Fruit fly (Drosophila melanogaster): Measurements from ENCODE around the gene CG4572.

CG4572 gene

dm6 chr3R:19846870-19847590, 17.2 kb downstream of the CG4572 start, which contains the start of gene MICU3 (continued):
- no peak for TF ChIP-seq pfk (GFP tag; optimal IDR thresholded peaks at IDR 0.05)
- TF ChIP-seq CG8281 (tag; optimal IDR thresholded peaks at IDR 0.05) = peak; percentile 16
- no peak for TF ChIP-seq CG7271 (tag; optimal IDR thresholded peaks at IDR 0.05)
- peak; percentile 44 for TF ChIP-seq CG8089 (GFP tag; optimal IDR thresholded peaks at IDR 0.05)
- TF ChIP-seq ERR (GFP tag; optimal IDR thresholded peaks at IDR 0.05) = no peak
- peak; percentile 83 for TF ChIP-seq Rfx (GFP tag; IDR thresholded peaks at IDR 0.05)
- TF ChIP-seq CG1233 (GFP tag; optimal IDR thresholded peaks at IDR 0.05) = peak; percentile 26
- TF ChIP-seq slp2 (GFP tag; optimal IDR thresholded peaks at IDR 0.05) = peak; percentile 47
- TF ChIP-seq CG17361 (GFP tag; IDR thresholded peaks at IDR 0.05) = peak; percentile 73; the same call in 2 of the 3 replicates
- TF ChIP-seq bab2 (GFP tag; optimal IDR thresholded peaks at IDR 0.05) = peak; percentile 49
- peak; percentile 37 for TF ChIP-seq Mes4 (GFP tag; optimal IDR thresholded peaks at IDR 0.05)
- TF ChIP-seq Ada2b (GFP tag; IDR thresholded peaks at IDR 0.05) = peak; percentile 30
- TF ChIP-seq h (optimal IDR thresholded peaks at IDR 0.05) = no peak
- TF ChIP-seq sens-2 (GFP tag; IDR thresholded peaks at IDR 0.05) = no peak
- peak; percentile 60 for TF ChIP-seq CG18476 (GFP tag; optimal IDR thresholded peaks at IDR 0.05)
- no peak for TF ChIP-seq slou (GFP tag; optimal IDR thresholded peaks at IDR 0.05)
- peak; percentile 63 for TF ChIP-seq fu2 (GFP tag; optimal IDR thresholded peaks at IDR 0.05)
- TF ChIP-seq cwo (GFP tag; optimal IDR thresholded peaks at IDR 0.05) = peak; percentile 16
- peak; percentile 61 for TF ChIP-seq CG34224 (GFP tag; IDR thresholded peaks at IDR 0.05; ENCODE audit: partially characterized antibody)
- TF ChIP-seq Ets65A (GFP tag) = peak; percentile 96
- no peak for TF ChIP-seq bigmax (GFP tag; optimal IDR thresholded peaks at IDR 0.05)
- peak; percentile 61 for TF ChIP-seq NfI (GFP tag; optimal IDR thresholded peaks at IDR 0.05)
- no peak for TF ChIP-seq sima (GFP tag; optimal IDR thresholded peaks at IDR 0.05)
- TF ChIP-seq CG11723 (GFP tag; optimal IDR thresholded peaks at IDR 0.05) = no peak
- TF ChIP-seq CG4424 (GFP tag; optimal IDR thresholded peaks at IDR 0.05) = peak; percentile 67
- no peak for TF ChIP-seq cad (GFP tag; optimal IDR thresholded peaks at IDR 0.05)
- TF ChIP-seq Pdp1 (GFP tag; optimal IDR thresholded peaks at IDR 0.05) = peak; percentile 56 to 67
- TF ChIP-seq zen (tag; optimal IDR thresholded peaks at IDR 0.05) = peak; percentile 58
- peak; percentile 11 for TF ChIP-seq sqz (GFP tag; optimal IDR thresholded peaks at IDR 0.05)
- no peak for TF ChIP-seq hkb (optimal IDR thresholded peaks at IDR 0.05)
- TF ChIP-seq hkb (GFP tag; IDR thresholded peaks at IDR 0.05) = no peak
- peak; percentile 57 for TF ChIP-seq maf-S (GFP tag; optimal IDR thresholded peaks at IDR 0.05)
- TF ChIP-seq eve (GFP tag; optimal IDR thresholded peaks at IDR 0.05) = peak in 1 of 2 experiments; percentile 87
- TF ChIP-seq CG18619 (GFP tag; optimal IDR thresholded peaks at IDR 0.05) = peak; percentile 61
- peak; percentile 37 for TF ChIP-seq CG10979 (tag; optimal IDR thresholded peaks at IDR 0.05)
- TF ChIP-seq CG13287 (GFP tag; IDR thresholded peaks at IDR 0.05; ENCODE audit: partially characterized antibody) = peak; percentile 78; the same call in 1 of the 2 replicates
- peak; percentile 45; the same call in 1 of the 2 replicates for TF ChIP-seq seq (GFP tag; IDR thresholded peaks at IDR 0.05)
- TF ChIP-seq Rx (GFP tag; IDR thresholded peaks at IDR 0.05) = peak; percentile 43; the same call in 1 of the 2 replicates
- TF ChIP-seq Six4 (GFP tag; optimal IDR thresholded peaks at IDR 0.05) = peak; percentile 69
- no peak for TF ChIP-seq CG16779 (GFP tag; IDR thresholded peaks at IDR 0.05)
- TF ChIP-seq CG7963 (GFP tag; IDR thresholded peaks at IDR 0.05; ENCODE audit: partially characterized antibody) = peak; percentile 46; the same call in 1 of the 3 replicates
- no peak for TF ChIP-seq yki (optimal IDR thresholded peaks at IDR 0.05)
- peak; percentile 56 for TF ChIP-seq CG12155 (GFP tag; optimal IDR thresholded peaks at IDR 0.05)
- peak; percentile 63 for TF ChIP-seq lmd (GFP tag; IDR thresholded peaks at IDR 0.05)
- TF ChIP-seq Eip74EF (GFP tag; optimal IDR thresholded peaks at IDR 0.05) = no peak
- TF ChIP-seq tll (GFP tag; optimal IDR thresholded peaks at IDR 0.05) = peak in 1 of 2 experiments; percentile 45
- TF ChIP-seq nerfin-2 (GFP tag; IDR thresholded peaks at IDR 0.05; ENCODE audit: partially characterized antibody) = peak; percentile 60
- no peak for TF ChIP-seq Trl (optimal IDR thresholded peaks at IDR 0.05)
- TF ChIP-seq Trl (GFP tag; optimal IDR thresholded peaks at IDR 0.05) = peak; percentile 57
- no peak for TF ChIP-seq CG5180 (GFP tag; optimal IDR thresholded peaks at IDR 0.05)
